Worm (Caenorhabditis elegans) whole organism, L4 larva: ENCODE measurements around the gene hst-1.
A peak's percentile ranks its signal among the peaks of the same experiment; 100 is the strongest.

ENCODE experiments used
- R02D3.7 ChIP-seq: fragments of 150-350 bp; sonication (generic microtip); optimal IDR thresholded peaks from 3 replicates; lab custom pipeline; 2014; ENCODE audit warnings: missing biosample characterization, missing genetic modification characterization
- T20F7.1 ChIP-seq: fragments of 200-800 bp; sonication (Bioruptor generic); optimal IDR thresholded peaks from 2 replicates; lab custom pipeline; 2018; ENCODE audit warnings: mild to moderate bottlenecking, missing genetic modification characterization, missing compliant biosample characterization
- Y48G9A.11 ChIP-seq: fragments of 200-800 bp; sonication (Bioruptor generic); IDR thresholded peaks from 2 replicates; pipeline ENCODE4 v1.3.6; 2022; ENCODE audit warnings: missing genetic modification reagents, missing genetic modification characterization, missing compliant biosample characterization
- ZK337.2 ChIP-seq: fragments of 200-800 bp; sonication (Bioruptor generic); IDR thresholded peaks from 2 replicates; pipeline ENCODE4 v1.3.6; 2022; ENCODE audit warnings: missing genetic modification reagents, missing genetic modification characterization, missing compliant biosample characterization
- ZK546.5 ChIP-seq, 2 experiments: sonication (generic microtip); optimal IDR thresholded peaks; 2 replicates each; lab custom pipeline; 2017; ENCODE audit warnings: missing biosample characterization in 2 of 2, missing genetic modification characterization in 2 of 2
- aha-1 ChIP-seq: fragments of 150-350 bp; peaks from one replicate; lab custom pipeline; 2014; ENCODE audit warnings: missing biosample characterization, missing genetic modification characterization
- ceh-28 ChIP-seq: fragments of 150-350 bp; optimal IDR thresholded peaks from 2 replicates; lab custom pipeline; 2014; ENCODE audit warnings: missing biosample characterization, missing genetic modification reagents, missing genetic modification characterization
- ceh-44 ChIP-seq: fragments of 200-800 bp; sonication (Bioruptor generic); IDR thresholded peaks from 2 replicates; pipeline ENCODE4 v1.3.6; 2022; ENCODE audit warnings: missing genetic modification reagents, missing genetic modification characterization, missing compliant biosample characterization
- ceh-82 ChIP-seq: sonication (generic microtip); optimal IDR thresholded peaks from 2 replicates; lab custom pipeline; 2017; ENCODE audit warnings: missing biosample characterization, missing genetic modification characterization
- ces-1 ChIP-seq: fragments of 150-350 bp; sonication (generic microtip); optimal IDR thresholded peaks from 4 replicates; lab custom pipeline; 2014; ENCODE audit warnings: missing biosample characterization, missing genetic modification reagents, missing genetic modification characterization
- cey-2 ChIP-seq: sonication (generic microtip); optimal IDR thresholded peaks from 3 replicates; lab custom pipeline; 2017; ENCODE audit warnings: missing genetic modification characterization, mild to moderate bottlenecking, missing compliant biosample characterization, antibody characterized with exemption, borderline replicate concordance; ENCODE audit not compliant: insufficient read depth
- daf-12 ChIP-seq: fragments of 150-350 bp; optimal IDR thresholded peaks from 2 replicates; lab custom pipeline; 2014; ENCODE audit warnings: missing biosample characterization, missing genetic modification reagents, missing genetic modification characterization
- daf-8 ChIP-seq: fragments of 200-800 bp; sonication (Bioruptor generic); IDR thresholded peaks from 2 replicates; pipeline ENCODE4 v1.3.6; 2022; ENCODE audit warnings: missing genetic modification characterization, missing compliant biosample characterization
- dmd-8 ChIP-seq: fragments of 200-800 bp; sonication (Bioruptor generic); IDR thresholded peaks from 2 replicates; pipeline ENCODE4 v1.3.6; 2022; ENCODE audit warnings: missing genetic modification characterization, missing compliant biosample characterization
- fkh-10 ChIP-seq: fragments of 150-350 bp; optimal IDR thresholded peaks from 2 replicates; lab custom pipeline; 2014; ENCODE audit warnings: missing biosample characterization, missing genetic modification reagents, missing genetic modification characterization
- fos-1 ChIP-seq: fragments of 150-350 bp; optimal IDR thresholded peaks from 2 replicates; lab custom pipeline; 2014; ENCODE audit warnings: missing biosample characterization, missing genetic modification characterization
- hlh-11 ChIP-seq: fragments of 200-800 bp; sonication (Bioruptor generic); optimal IDR thresholded peaks from 2 replicates; lab custom pipeline; 2018; ENCODE audit warnings: mild to moderate bottlenecking, missing genetic modification characterization, missing compliant biosample characterization
- hlh-30 ChIP-seq: sonication (generic microtip); optimal IDR thresholded peaks from 2 replicates; lab custom pipeline; 2017; ENCODE audit warnings: antibody characterized with exemption, mild to moderate bottlenecking, missing genetic modification characterization, missing compliant biosample characterization; ENCODE audit not compliant: insufficient read depth
- jun-1 ChIP-seq: fragments of 150-350 bp; optimal IDR thresholded peaks from 2 replicates; lab custom pipeline; 2014; ENCODE audit warnings: missing biosample characterization, missing genetic modification reagents, missing genetic modification characterization
- lim-7 ChIP-seq: fragments of 200-800 bp; sonication (Bioruptor generic); IDR thresholded peaks from 2 replicates; pipeline ENCODE4 v1.3.6; 2022; ENCODE audit warnings: missing genetic modification characterization, missing compliant biosample characterization
- lin-1 ChIP-seq: fragments of 200-800 bp; sonication (Bioruptor generic); IDR thresholded peaks from 2 replicates; pipeline ENCODE4 v1.3.6; 2022; ENCODE audit warnings: missing genetic modification reagents, missing genetic modification characterization, missing compliant biosample characterization
- lin-13 ChIP-seq: fragments of 150-350 bp; optimal IDR thresholded peaks from 2 replicates; lab custom pipeline; 2014; ENCODE audit warnings: missing biosample characterization, missing genetic modification reagents, missing genetic modification characterization
- lir-3 ChIP-seq: sonication (generic microtip); optimal IDR thresholded peaks from 2 replicates; lab custom pipeline; 2016; ENCODE audit warnings: mild to moderate bottlenecking, missing genetic modification characterization, missing compliant biosample characterization
- mes-2 ChIP-seq: sonication (generic microtip); optimal IDR thresholded peaks from 2 replicates; lab custom pipeline; 2016; ENCODE audit warnings: missing genotype, mild to moderate bottlenecking, missing genetic modification characterization, missing compliant biosample characterization; ENCODE audit not compliant: poor library complexity, severe bottlenecking
- nhr-10 ChIP-seq: fragments of 150-350 bp; optimal IDR thresholded peaks from 2 replicates; lab custom pipeline; 2014; ENCODE audit warnings: missing biosample characterization, missing genetic modification characterization
- nhr-102 ChIP-seq: sonication (generic microtip); optimal IDR thresholded peaks from 2 replicates; lab custom pipeline; 2016; ENCODE audit warnings: mild to moderate bottlenecking, missing genetic modification characterization, moderate library complexity, missing compliant biosample characterization
- nhr-11 ChIP-seq: fragments of 150-350 bp; optimal IDR thresholded peaks from 2 replicates; lab custom pipeline; 2014; ENCODE audit warnings: missing biosample characterization, missing genetic modification characterization
- nhr-111 ChIP-seq: fragments of 200-800 bp; sonication (Bioruptor generic); optimal IDR thresholded peaks from 2 replicates; lab custom pipeline; 2018; ENCODE audit warnings: mild to moderate bottlenecking, missing genetic modification characterization, missing compliant biosample characterization
- nhr-42 ChIP-seq: fragments of 200-800 bp; sonication (Bioruptor generic); IDR thresholded peaks from 2 replicates; pipeline ENCODE4 v1.3.6; 2022; ENCODE audit warnings: missing genetic modification characterization, missing compliant biosample characterization
- nhr-48 ChIP-seq: sonication (generic microtip); optimal IDR thresholded peaks from 2 replicates; lab custom pipeline; 2016; ENCODE audit warnings: mild to moderate bottlenecking, missing genetic modification characterization, missing compliant biosample characterization
- set-16 ChIP-seq: fragments of 200-800 bp; sonication (Bioruptor generic); IDR thresholded peaks from 2 replicates; pipeline ENCODE4 v1.3.6; 2022; ENCODE audit warnings: missing genetic modification reagents, missing genetic modification characterization, missing compliant biosample characterization
- skn-1 ChIP-seq: fragments of 150-350 bp; optimal IDR thresholded peaks from 2 replicates; lab custom pipeline; 2014; ENCODE audit warnings: missing biosample characterization, missing genetic modification characterization
- snpc-1.2 ChIP-seq: fragments of 200-800 bp; sonication (Bioruptor generic); IDR thresholded peaks from 2 replicates; pipeline ENCODE4 v1.3.6; 2022; ENCODE audit warnings: missing genetic modification reagents, missing genetic modification characterization, missing compliant biosample characterization
- spr-1 ChIP-seq: sonication (generic microtip); optimal IDR thresholded peaks from 2 replicates; lab custom pipeline; 2016; ENCODE audit warnings: mild to moderate bottlenecking, missing genetic modification characterization, missing compliant biosample characterization
- tag-97 ChIP-seq: fragments of 200-800 bp; sonication (Bioruptor generic); IDR thresholded peaks from 2 replicates; pipeline ENCODE4 v1.3.6; 2022; ENCODE audit warnings: missing genetic modification characterization, missing compliant biosample characterization
- unc-39 ChIP-seq: sonication (generic microtip); optimal IDR thresholded peaks from 2 replicates; lab custom pipeline; 2017; ENCODE audit warnings: missing biosample characterization, missing genetic modification characterization
- unc-62 ChIP-seq, 3 experiments: fragments of 150-350 bp in 1 of 3; sonication (generic microtip); optimal IDR thresholded peaks in 2 of 3; peaks in 1 of 3; 1 replicate in 1 of 3; 2 replicates in 2 of 3; lab custom pipeline; 2014 to 2017; ENCODE audit warnings: missing biosample characterization in 3 of 3, missing genetic modification characterization in 3 of 3, missing genetic modification reagents in 3 of 3, missing genotype in 1 of 3
- zag-1 ChIP-seq: fragments of 150-350 bp; optimal IDR thresholded peaks from 2 replicates; lab custom pipeline; 2014; ENCODE audit warnings: missing biosample characterization, missing genetic modification characterization
- ztf-11 ChIP-seq: fragments of 150-350 bp; optimal IDR thresholded peaks from 2 replicates; lab custom pipeline; 2014; ENCODE audit warnings: missing biosample characterization, missing genetic modification characterization

The hst-1 gene

DNA sequence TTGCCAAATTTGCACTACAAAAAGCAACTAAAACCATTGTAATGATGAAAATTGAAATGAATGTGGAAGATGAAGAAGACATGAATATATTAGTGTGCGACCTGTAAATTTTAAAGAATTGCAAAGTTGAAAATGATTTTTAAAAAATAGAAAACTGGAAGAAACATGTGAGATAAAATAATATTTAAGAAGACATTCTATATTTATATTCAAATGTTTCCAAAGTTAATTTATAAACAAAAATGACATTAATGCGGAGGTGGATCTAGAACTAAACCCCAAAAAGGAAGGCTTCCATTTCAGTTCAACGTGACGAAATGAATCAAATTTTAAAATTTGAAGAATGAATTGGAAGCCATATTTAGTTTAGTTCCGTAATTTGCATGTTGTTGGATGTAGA is 12.1 kb downstream of the hst-1 start, which contains the start of gene nlp-60:
Gene nlp-60, minus strand, starts transcription at position 101 of the 400 bp plus-strand sequence.
- no peak for TF ChIP-seq lir-3
- TF ChIP-seq, all 104 proteins: peak for 0

ce11 chrIV:8677303-8677702 is 14.0 kb downstream of the hst-1 start, which contains the start of gene F08B4.8:
F08B4.8 (plus strand) TSS chrIV:8677603.
- TF ChIP-seq aha-1 (tag; lab: Kevin White, UChicago), result no peak
- TF ChIP-seq nhr-48 (tag; lab: Kevin White, UChicago), result no peak

DNA sequence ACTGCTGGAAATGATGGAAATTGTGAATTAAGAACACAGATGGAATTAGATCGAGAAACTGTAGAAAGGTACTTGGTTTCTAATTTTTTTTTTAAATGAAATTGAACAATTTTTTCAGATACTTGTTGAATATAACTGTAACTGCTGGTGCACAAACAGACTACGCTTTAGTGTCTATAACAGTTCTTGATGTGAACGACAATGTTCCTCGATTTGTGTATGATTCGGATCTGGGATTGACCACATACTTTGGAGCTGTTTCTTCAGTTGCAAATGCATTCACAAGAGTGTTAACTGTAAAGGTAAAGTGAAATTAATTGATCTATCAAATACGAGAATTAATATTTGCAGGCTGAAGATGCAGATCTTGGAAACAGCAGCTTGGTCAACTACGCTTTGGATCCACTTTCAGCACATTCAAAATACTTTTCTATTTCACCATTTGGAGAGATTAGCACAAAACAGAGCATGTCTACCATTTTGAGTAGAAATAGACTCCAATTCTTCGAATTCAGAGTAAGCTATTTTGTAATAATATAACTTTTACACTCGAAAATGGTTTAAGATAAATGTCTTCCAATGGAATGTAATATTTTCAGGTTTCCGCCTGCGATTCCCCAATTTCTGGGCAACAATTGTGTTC is 17.5 kb downstream of the hst-1 start:
- TF ChIP-seq hlh-11 (tag; lab: Kevin White, UChicago), result no peak
- TF ChIP-seq cey-2 (tag; lab: Kevin White, UChicago), result no peak
- TF ChIP-seq dmd-8 (GFP tag; lab: Robert Waterston, UW), result no peak
- peak in 1 of 2 experiments; percentile 93 for TF ChIP-seq unc-62 (GFP tag; optimal IDR thresholded peaks at IDR 0.05 in 1 of 2; lab: Kevin White, UChicago)
- no peak for TF ChIP-seq unc-62 (tag; optimal IDR thresholded peaks at IDR 0.05; lab: Kevin White, UChicago)
- TF ChIP-seq, all 104 proteins: peak for 1

ce11 chrIV:8668635-8669034 is 22.7 kb downstream of the hst-1 start, which contains the start of gene cdh-5:
cdh-5 (plus strand) TSS chrIV:8668935.
- TF ChIP-seq ZK337.2 (GFP tag; lab: Robert Waterston, UW), result no peak
- TF ChIP-seq nhr-42 (GFP tag; lab: Robert Waterston, UW), result no peak
- no peak for TF ChIP-seq ztf-11 (tag; lab: Kevin White, UChicago)
- TF ChIP-seq skn-1, result no peak
- TF ChIP-seq fos-1 (tag; lab: Kevin White, UChicago), result no peak
- no peak for TF ChIP-seq lin-13
- no peak for TF ChIP-seq fkh-10 (GFP tag; lab: Kevin White, UChicago)
- TF ChIP-seq nhr-11 (tag; lab: Kevin White, UChicago), result no peak
- TF ChIP-seq mes-2 (tag; lab: Kevin White, UChicago), result no peak
- no peak for TF ChIP-seq unc-39 (tag; lab: Kevin White, UChicago)
- no peak for TF ChIP-seq jun-1 (tag; lab: Kevin White, UChicago)
- no peak for TF ChIP-seq zag-1 (tag; lab: Kevin White, UChicago)

ce11 chrIV:8667155-8667554 is 24.2 kb downstream of the hst-1 start:
- TF ChIP-seq Y48G9A.11 (GFP tag; lab: Robert Waterston, UW) (peak; percentile 57), set-16 (GFP tag; lab: Robert Waterston, UW) (peak; percentile 92; the same call in 1 of the 2 replicates)

DNA sequence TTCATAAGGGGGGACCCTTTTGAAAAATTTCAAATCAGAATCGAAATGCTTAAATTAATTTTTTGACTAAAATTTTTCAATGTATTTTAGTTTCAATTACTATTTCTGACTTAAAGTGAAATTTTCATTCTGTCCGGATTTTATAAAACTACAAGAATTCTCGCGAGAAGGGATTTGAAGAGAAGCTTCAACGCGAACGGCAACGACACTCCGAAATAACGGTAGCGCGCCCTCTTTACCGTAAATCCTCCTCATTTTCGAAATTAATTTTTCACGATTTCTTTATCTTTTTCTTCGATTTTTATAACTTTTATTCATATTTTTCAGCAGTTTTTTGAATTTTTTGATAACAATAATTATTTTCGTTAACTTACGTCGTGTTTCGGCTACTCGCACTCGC is 25.5 kb downstream of the hst-1 start:
- TF ChIP-seq T20F7.1 (GFP tag; lab: Kevin White, UChicago) (peak; percentile 89), R02D3.7 (tag; lab: Kevin White, UChicago) (peak; percentile 47), daf-8 (no peak), Y48G9A.11 (GFP tag; lab: Robert Waterston, UW) (peak; percentile 99)

- TF ChIP-seq ZK546.5 (tag; optimal IDR thresholded peaks at IDR 0.05; lab: Kevin White, UChicago), result no peak
- no peak for TF ChIP-seq snpc-1.2
- no peak for TF ChIP-seq tag-97 (GFP tag; lab: Robert Waterston, UW)
- TF ChIP-seq ces-1, result no peak
- TF ChIP-seq lim-7 (GFP tag; lab: Robert Waterston, UW), result no peak
- TF ChIP-seq R02D3.7 (tag; lab: Kevin White, UChicago), result no peak
- TF ChIP-seq ztf-11 (tag; lab: Kevin White, UChicago), result no peak
- no peak for TF ChIP-seq ceh-44 (GFP tag; lab: Robert Waterston, UW)
- no peak for TF ChIP-seq hlh-30
- no peak for TF ChIP-seq fos-1 (tag; lab: Kevin White, UChicago)
- no peak for TF ChIP-seq daf-12
- TF ChIP-seq aha-1 (tag; lab: Kevin White, UChicago), result no peak
- TF ChIP-seq nhr-102, result no peak
- TF ChIP-seq ceh-28, result no peak
- no peak for TF ChIP-seq ZK337.2 (GFP tag; lab: Robert Waterston, UW)
- no peak for TF ChIP-seq nhr-111 (GFP tag; lab: Kevin White, UChicago)
- TF ChIP-seq lin-1 (GFP tag; lab: Robert Waterston, UW), result no peak
- no peak for TF ChIP-seq ceh-82
- no peak for TF ChIP-seq spr-1
- TF ChIP-seq nhr-10 (tag; lab: Kevin White, UChicago), result no peak
Measured at ce11 chrIV:8658122-8658521, 33.2 kb downstream of the hst-1 start, which contains the start of gene C49C8.6. C49C8.6 (minus strand) TSS chrIV:8658222.
